Worm (Caenorhabditis elegans) whole organism, L2 larva: ENCODE measurements around the gene Y22D7AL.9.

ENCODE experiments used
- C34F6.9 ChIP-seq: fragments of 150-350 bp; optimal IDR thresholded peaks from 2 replicates; lab custom pipeline; 2014; ENCODE audit warnings: missing biosample characterization, missing genetic modification characterization
- Y55F3AM.14 ChIP-seq: fragments of 200-800 bp; sonication (Bioruptor generic); optimal IDR thresholded peaks from 2 replicates; lab custom pipeline; 2018; ENCODE audit warnings: mild to moderate bottlenecking, missing genetic modification characterization, missing compliant biosample characterization
- ZK546.5 ChIP-seq: sonication (generic microtip); optimal IDR thresholded peaks from 2 replicates; lab custom pipeline; 2017; ENCODE audit warnings: missing biosample characterization, missing genetic modification characterization
- alr-1 ChIP-seq: fragments of 150-350 bp; optimal IDR thresholded peaks from 2 replicates; lab custom pipeline; 2014; ENCODE audit warnings: missing biosample characterization, missing genetic modification characterization
- aly-2 ChIP-seq: fragments of 150-350 bp; optimal IDR thresholded peaks from 2 replicates; lab custom pipeline; 2014; ENCODE audit warnings: missing biosample characterization, missing genetic modification characterization
- ama-1 ChIP-seq: fragments of 150-350 bp; optimal IDR thresholded peaks from 2 replicates; lab custom pipeline; 2018; ENCODE audit warnings: inconsistent platforms
- blmp-1 ChIP-seq: sonication (generic microtip); optimal IDR thresholded peaks from 2 replicates; lab custom pipeline; 2017; ENCODE audit warnings: missing genetic modification characterization, mild to moderate bottlenecking, missing compliant biosample characterization, antibody characterized with exemption, moderate library complexity; ENCODE audit not compliant: insufficient read depth
- ceh-82 ChIP-seq: fragments of 150-350 bp; optimal IDR thresholded peaks from 2 replicates; lab custom pipeline; 2014; ENCODE audit warnings: missing biosample characterization, missing genetic modification characterization
- crh-2 ChIP-seq: sonication (generic microtip); optimal IDR thresholded peaks from 2 replicates; lab custom pipeline; 2017; ENCODE audit warnings: missing biosample characterization, missing genetic modification characterization
- elt-1 ChIP-seq: fragments of 150-350 bp; optimal IDR thresholded peaks from 2 replicates; lab custom pipeline; 2014; ENCODE audit warnings: missing biosample characterization, missing genetic modification characterization
- elt-3 ChIP-seq: sonication (generic microtip); optimal IDR thresholded peaks from 2 replicates; lab custom pipeline; 2017; ENCODE audit warnings: missing biosample characterization, missing genetic modification characterization
- fos-1 ChIP-seq: fragments of 150-350 bp; optimal IDR thresholded peaks from 2 replicates; lab custom pipeline; 2014; ENCODE audit warnings: missing biosample characterization, missing genetic modification characterization
- lin-11 ChIP-seq: fragments of 150-350 bp; sonication (generic microtip); optimal IDR thresholded peaks from 2 replicates; lab custom pipeline; 2014; ENCODE audit warnings: missing biosample characterization, missing genetic modification characterization, inconsistent platforms, mixed read lengths
- lin-13 ChIP-seq: fragments of 150-350 bp; optimal IDR thresholded peaks from 2 replicates; lab custom pipeline; 2014; ENCODE audit warnings: missing biosample characterization, missing genetic modification reagents, missing genetic modification characterization
- lin-39 ChIP-seq: fragments of 150-350 bp; optimal IDR thresholded peaks from 2 replicates; lab custom pipeline; 2014; ENCODE audit warnings: missing biosample characterization, missing genetic modification reagents, missing genetic modification characterization
- lsy-2 ChIP-seq, 2 experiments: fragments of 150-350 bp in 1 of 2; sonication (generic microtip) in 1 of 2; optimal IDR thresholded peaks; 2 replicates each; lab custom pipeline; 2014 to 2017; ENCODE audit warnings: missing biosample characterization in 2 of 2, missing genetic modification characterization in 2 of 2
- mab-5 ChIP-seq: fragments of 150-350 bp; optimal IDR thresholded peaks from 2 replicates; lab custom pipeline; 2014; ENCODE audit warnings: missing biosample characterization, missing genetic modification characterization
- mbf-1 ChIP-seq: sonication (generic microtip); optimal IDR thresholded peaks from 2 replicates; lab custom pipeline; 2017; ENCODE audit warnings: missing biosample characterization, missing genetic modification characterization
- nhr-10 ChIP-seq: sonication (generic microtip); optimal IDR thresholded peaks from 2 replicates; lab custom pipeline; 2017; ENCODE audit warnings: missing biosample characterization, missing genetic modification characterization
- nhr-12 ChIP-seq: fragments of 150-350 bp; optimal IDR thresholded peaks from 2 replicates; lab custom pipeline; 2014; ENCODE audit warnings: missing biosample characterization, missing genetic modification characterization
- nhr-129 ChIP-seq: fragments of 150-350 bp; optimal IDR thresholded peaks from 2 replicates; lab custom pipeline; 2014; ENCODE audit warnings: missing biosample characterization, missing genetic modification characterization
- nhr-21 ChIP-seq: fragments of 150-350 bp; optimal IDR thresholded peaks from 2 replicates; lab custom pipeline; 2014; ENCODE audit warnings: missing biosample characterization, missing genetic modification characterization
- nhr-23 ChIP-seq: fragments of 150-350 bp; optimal IDR thresholded peaks from 2 replicates; lab custom pipeline; 2014; ENCODE audit warnings: missing biosample characterization, missing genetic modification reagents, missing genetic modification characterization
- nhr-237 ChIP-seq: fragments of 150-350 bp; optimal IDR thresholded peaks from 2 replicates; lab custom pipeline; 2014; ENCODE audit warnings: missing biosample characterization, missing genetic modification characterization
- nhr-6 ChIP-seq: fragments of 150-350 bp; optimal IDR thresholded peaks from 2 replicates; lab custom pipeline; 2014; ENCODE audit warnings: missing biosample characterization, missing genetic modification characterization
- nhr-77 ChIP-seq: fragments of 150-350 bp; optimal IDR thresholded peaks from 2 replicates; lab custom pipeline; 2014; ENCODE audit warnings: missing biosample characterization, missing genetic modification characterization
- peb-1 ChIP-seq: fragments of 150-350 bp; optimal IDR thresholded peaks from 2 replicates; lab custom pipeline; 2014; ENCODE audit warnings: missing biosample characterization, missing genetic modification characterization
- skn-1 ChIP-seq: sonication (generic microtip); optimal IDR thresholded peaks from 2 replicates; lab custom pipeline; 2017; ENCODE audit warnings: missing biosample characterization, missing genetic modification characterization
- sma-3 ChIP-seq: sonication (generic microtip); optimal IDR thresholded peaks from 2 replicates; lab custom pipeline; 2016; ENCODE audit warnings: missing genetic modification reagents, missing genetic modification characterization, missing compliant biosample characterization
- sma-9 ChIP-seq, 2 experiments: fragments of 150-350 bp in 1 of 2; sonication (generic microtip) in 1 of 2; optimal IDR thresholded peaks; 2 replicates each; lab custom pipeline; 2014 to 2016; ENCODE audit warnings: missing genetic modification characterization in 2 of 2, mild to moderate bottlenecking in 1 of 2, missing biosample characterization in 1 of 2, missing compliant biosample characterization in 1 of 2, missing genetic modification reagents in 1 of 2, moderate library complexity in 1 of 2
- snpc-4 ChIP-seq: fragments of 150-350 bp; optimal IDR thresholded peaks from 2 replicates; lab custom pipeline; 2014; ENCODE audit warnings: missing biosample characterization, missing genetic modification characterization
- unc-55 ChIP-seq: fragments of 150-350 bp; sonication (generic microtip); optimal IDR thresholded peaks from 3 replicates; lab custom pipeline; 2014; ENCODE audit warnings: missing biosample characterization, missing genetic modification reagents, missing genetic modification characterization
- unc-62 ChIP-seq: fragments of 150-350 bp; optimal IDR thresholded peaks from 2 replicates; lab custom pipeline; 2014; ENCODE audit warnings: missing biosample characterization, missing genetic modification reagents, missing genetic modification characterization
- zag-1 ChIP-seq: fragments of 150-350 bp; optimal IDR thresholded peaks from 2 replicates; lab custom pipeline; 2014; ENCODE audit warnings: missing biosample characterization, missing genetic modification characterization
- ztf-4 ChIP-seq: fragments of 150-350 bp; optimal IDR thresholded peaks from 2 replicates; lab custom pipeline; 2014; ENCODE audit warnings: missing biosample characterization, missing genetic modification characterization

Gene Y22D7AL.9

ce11 chrIII:1634270-1634669 is 20.4 kb upstream of the Y22D7AL.9 start, which contains the start of gene Y22D7AL.11:
TSS of gene Y22D7AL.11 (minus strand) at chrIII:1634370.
- TF ChIP-seq aly-2 (tag; lab: Kevin White, UChicago) (no peak), unc-55 (GFP tag; lab: Kevin White, UChicago) (no peak), fos-1 (tag; lab: Kevin White, UChicago) (no peak), skn-1 (no peak), lin-11 (tag; lab: Kevin White, UChicago) (no peak), snpc-4 (tag; lab: Kevin White, UChicago) (no peak), lsy-2 (tag; optimal IDR thresholded peaks at IDR 0.05; lab: Kevin White, UChicago) (no peak), sma-3 (no peak), crh-2 (tag; lab: Kevin White, UChicago) (no peak), ama-1 (no peak)

- TF ChIP-seq ztf-4 (tag; lab: Kevin White, UChicago), result no peak
- TF ChIP-seq mab-5, result no peak
- TF ChIP-seq lin-13 (GFP tag; lab: Kevin White, UChicago), result no peak
- no peak for TF ChIP-seq sma-9 (GFP tag; optimal IDR thresholded peaks at IDR 0.05; lab: Kevin White, UChicago)
- no peak for TF ChIP-seq sma-9 (tag; optimal IDR thresholded peaks at IDR 0.05; lab: Kevin White, UChicago)
- TF ChIP-seq lin-39, result no peak
- no peak for TF ChIP-seq peb-1
- TF ChIP-seq nhr-21 (tag; lab: Kevin White, UChicago), result no peak
- TF ChIP-seq lsy-2 (tag; optimal IDR thresholded peaks at IDR 0.05; lab: Kevin White, UChicago), result no peak
- TF ChIP-seq, all 48 proteins: peak for 0
These were observed 12.7 kb upstream of the Y22D7AL.9 start, which contains the start of gene Y22D7AL.4 for ce11 chrIII:1626524-1626923. TSS of gene Y22D7AL.4 (plus strand) at chrIII:1626632.

- no peak for TF ChIP-seq ceh-82 (tag; lab: Kevin White, UChicago)
- peak; percentile 38 for TF ChIP-seq ztf-4 (tag; lab: Kevin White, UChicago)
- TF ChIP-seq, all 48 proteins: peak for 1
These were observed 11.9 kb upstream of the Y22D7AL.9 start for ce11 chrIII:1625660-1626275.

- TF ChIP-seq unc-62 (GFP tag; lab: Kevin White, UChicago) (no peak), lin-39 (no peak), elt-1 (tag; lab: Kevin White, UChicago) (no peak), nhr-129 (tag; lab: Kevin White, UChicago) (no peak), skn-1 (no peak), crh-2 (tag; lab: Kevin White, UChicago) (peak; percentile 2), sma-9 (GFP tag; optimal IDR thresholded peaks at IDR 0.05; lab: Kevin White, UChicago) (peak; percentile 62), sma-9 (tag; optimal IDR thresholded peaks at IDR 0.05; lab: Kevin White, UChicago) (no peak), zag-1 (tag; lab: Kevin White, UChicago) (no peak), mab-5 (no peak), lin-13 (GFP tag; lab: Kevin White, UChicago) (peak; percentile 14), ceh-82 (tag; lab: Kevin White, UChicago) (no peak), peb-1 (no peak), fos-1 (tag; lab: Kevin White, UChicago) (peak; percentile 45), nhr-10 (no peak)
These were observed 8.5 kb upstream of the Y22D7AL.9 start for ce11 chrIII:1622329-1622728.

ce11 chrIII:1621330-1621729 is 7.5 kb upstream of the Y22D7AL.9 start:
- no peak for TF ChIP-seq fos-1 (tag; lab: Kevin White, UChicago)
- no peak for TF ChIP-seq nhr-12
- TF ChIP-seq nhr-237 (tag; lab: Kevin White, UChicago), result no peak
- no peak for TF ChIP-seq peb-1
- TF ChIP-seq alr-1 (tag; lab: Kevin White, UChicago), result no peak
- TF ChIP-seq ama-1, result no peak
- no peak for TF ChIP-seq nhr-77
- no peak for TF ChIP-seq nhr-6
- no peak for TF ChIP-seq mbf-1 (tag; lab: Kevin White, UChicago)
- TF ChIP-seq sma-3, result no peak
- TF ChIP-seq ZK546.5 (tag; lab: Kevin White, UChicago), result no peak
- TF ChIP-seq elt-3 (tag; lab: Kevin White, UChicago), result no peak
- TF ChIP-seq mab-5, result no peak
- no peak for TF ChIP-seq Y55F3AM.14 (GFP tag; lab: Kevin White, UChicago)
- TF ChIP-seq nhr-23 (tag; lab: Kevin White, UChicago), result no peak
- TF ChIP-seq C34F6.9 (tag; lab: Kevin White, UChicago), result no peak
- TF ChIP-seq nhr-10, result no peak
- TF ChIP-seq blmp-1 (tag; lab: Kevin White, UChicago), result no peak
